Fruit fly (Drosophila melanogaster): ENCODE data around the gene beat-Vc.

Gene beat-Vc

dm6 chr3R:12722392-12722914, 60.6 kb downstream of the beat-Vc start, which contains the start of gene Men (continued):
- TF ChIP-seq CG15336 (GFP tag; IDR thresholded peaks at IDR 0.05), result peak; percentile 83
- TF ChIP-seq esn (GFP tag; optimal IDR thresholded peaks at IDR 0.05), result peak; percentile 55
- TF ChIP-seq salr (GFP tag; optimal IDR thresholded peaks at IDR 0.05), result peak in 1 of 2 experiments; percentile 55
- no peak for TF ChIP-seq Ets21C (GFP tag; optimal IDR thresholded peaks at IDR 0.05)
- peak; percentile 49 for TF ChIP-seq Lpt (GFP tag; optimal IDR thresholded peaks at IDR 0.05)
- peak; percentile 60; the same call in 2 of the 3 replicates for TF ChIP-seq CG6163 (GFP tag; IDR thresholded peaks at IDR 0.05)
- peak; percentile 25 for TF ChIP-seq vri (GFP tag; optimal IDR thresholded peaks at IDR 0.05)
- TF ChIP-seq lz (GFP tag; optimal IDR thresholded peaks at IDR 0.05), result peak; percentile 39
- peak; percentile 52; the same call in 1 of the 2 replicates for TF ChIP-seq Gug (GFP tag; IDR thresholded peaks at IDR 0.05)
- TF ChIP-seq CG1621 (tag; optimal IDR thresholded peaks at IDR 0.05), result peak; percentile 7
- TF ChIP-seq CG6854 (GFP tag; optimal IDR thresholded peaks at IDR 0.05), result no peak
- TF ChIP-seq CG8632 (GFP tag; optimal IDR thresholded peaks at IDR 0.05), result peak; percentile 53
- TF ChIP-seq CG10669 (GFP tag; optimal IDR thresholded peaks at IDR 0.05), result no peak
- no peak for TF ChIP-seq Eip93F (GFP tag; optimal IDR thresholded peaks at IDR 0.05)
- peak; percentile 48 for TF ChIP-seq cyc (GFP tag; optimal IDR thresholded peaks at IDR 0.05)
- peak; percentile 52 for TF ChIP-seq OdsH (GFP tag; optimal IDR thresholded peaks at IDR 0.05)
- peak; percentile 59 for TF ChIP-seq CG34406 (GFP tag; optimal IDR thresholded peaks at IDR 0.05)
- TF ChIP-seq CG16779 (tag; optimal IDR thresholded peaks at IDR 0.05), result peak; percentile 24
- peak; percentile 37 for TF ChIP-seq CG3919 (GFP tag; optimal IDR thresholded peaks at IDR 0.05)
- peak; percentile 61; the same call in 1 of the 2 replicates for TF ChIP-seq CG11294 (GFP tag; IDR thresholded peaks at IDR 0.05)
- peak; percentile 61 for TF ChIP-seq Met (GFP tag; optimal IDR thresholded peaks at IDR 0.05)
- TF ChIP-seq CG4318 (GFP tag; optimal IDR thresholded peaks at IDR 0.05), result peak; percentile 56
- TF ChIP-seq CG6792 (GFP tag; optimal IDR thresholded peaks at IDR 0.05), result peak; percentile 59
- TF ChIP-seq Hr4 (GFP tag; optimal IDR thresholded peaks at IDR 0.05), result peak; percentile 74
- TF ChIP-seq eg (GFP tag; IDR thresholded peaks at IDR 0.05), result peak; percentile 71
- no peak for TF ChIP-seq CG31627 (GFP tag; optimal IDR thresholded peaks at IDR 0.05)
- TF ChIP-seq CG7368 (GFP tag; optimal IDR thresholded peaks at IDR 0.05), result peak; percentile 21
- peak; percentile 9 for TF ChIP-seq CG9139 (GFP tag; optimal IDR thresholded peaks at IDR 0.05)
- TF ChIP-seq fd59A (GFP tag; optimal IDR thresholded peaks at IDR 0.05), result peak; percentile 42
- TF ChIP-seq Smox (GFP tag; optimal IDR thresholded peaks at IDR 0.05), result peak; percentile 39
- peak; percentile 48 to 56 for TF ChIP-seq ss (GFP tag; optimal IDR thresholded peaks at IDR 0.05)

- TF ChIP-seq pdm3 (GFP tag; optimal IDR thresholded peaks at IDR 0.05) (peak; percentile 21), CG34406 (GFP tag; optimal IDR thresholded peaks at IDR 0.05) (peak; percentile 24), CG32006 (GFP tag; optimal IDR thresholded peaks at IDR 0.05) (peak; percentile 7), fd59A (GFP tag; optimal IDR thresholded peaks at IDR 0.05) (no peak), CG6792 (GFP tag; optimal IDR thresholded peaks at IDR 0.05) (peak; percentile 3), Ets96B (tag; optimal IDR thresholded peaks at IDR 0.05) (peak; percentile 26), acj6 (GFP tag; optimal IDR thresholded peaks at IDR 0.05) (no peak), Eip78C (GFP tag) (peak; percentile 79), CG15336 (GFP tag; IDR thresholded peaks at IDR 0.05) (0 out of 2 replicates have a peak, but pooled peaks have one; percentile 31), topi (GFP tag; optimal IDR thresholded peaks at IDR 0.05) (no peak), eg (GFP tag; IDR thresholded peaks at IDR 0.05) (no peak), svp (GFP tag) (peak; percentile 96), Hr4 (GFP tag; optimal IDR thresholded peaks at IDR 0.05) (peak; percentile 14), CG6163 (GFP tag; IDR thresholded peaks at IDR 0.05) (peak; percentile 51; the same call in 1 of the 3 replicates), salr (GFP tag; optimal IDR thresholded peaks at IDR 0.05) (peak in 1 of 2 experiments; percentile 13)
These were observed 62.4 kb downstream of the beat-Vc start for dm6 chr3R:12720344-12721200.

All from whole organism, prepupa.